Fruit fly (Drosophila melanogaster): ENCODE data around the gene alpha-Est3.

- TF ChIP-seq CG14655 (GFP tag; optimal IDR thresholded peaks at IDR 0.05) = no peak
- TF ChIP-seq rn (GFP tag; IDR thresholded peaks at IDR 0.05) = no peak
- TF ChIP-seq EcR (GFP tag; optimal IDR thresholded peaks at IDR 0.05) = no peak
- no peak for TF ChIP-seq CG4496 (GFP tag; IDR thresholded peaks at IDR 0.05)
- TF ChIP-seq Snoo (tag; optimal IDR thresholded peaks at IDR 0.05) = no peak
- TF ChIP-seq CG8159 (tag; optimal IDR thresholded peaks at IDR 0.05) = no peak
- no peak for TF ChIP-seq CG15710 (tag; optimal IDR thresholded peaks at IDR 0.05)
- TF ChIP-seq D1 (tag; optimal IDR thresholded peaks at IDR 0.05) = no peak
- TF ChIP-seq CG8301 (tag; optimal IDR thresholded peaks at IDR 0.05) = no peak
- TF ChIP-seq CG17806 (tag; optimal IDR thresholded peaks at IDR 0.05) = no peak
- no peak for TF ChIP-seq CG13204 (GFP tag; optimal IDR thresholded peaks at IDR 0.05)
Observed at dm6 chr3R:7492099-7492498, 49.3 kb downstream of the alpha-Est3 start.
